Fruit fly (Drosophila melanogaster): ENCODE data around the gene Tpc1.

The Tpc1 gene

DNA sequence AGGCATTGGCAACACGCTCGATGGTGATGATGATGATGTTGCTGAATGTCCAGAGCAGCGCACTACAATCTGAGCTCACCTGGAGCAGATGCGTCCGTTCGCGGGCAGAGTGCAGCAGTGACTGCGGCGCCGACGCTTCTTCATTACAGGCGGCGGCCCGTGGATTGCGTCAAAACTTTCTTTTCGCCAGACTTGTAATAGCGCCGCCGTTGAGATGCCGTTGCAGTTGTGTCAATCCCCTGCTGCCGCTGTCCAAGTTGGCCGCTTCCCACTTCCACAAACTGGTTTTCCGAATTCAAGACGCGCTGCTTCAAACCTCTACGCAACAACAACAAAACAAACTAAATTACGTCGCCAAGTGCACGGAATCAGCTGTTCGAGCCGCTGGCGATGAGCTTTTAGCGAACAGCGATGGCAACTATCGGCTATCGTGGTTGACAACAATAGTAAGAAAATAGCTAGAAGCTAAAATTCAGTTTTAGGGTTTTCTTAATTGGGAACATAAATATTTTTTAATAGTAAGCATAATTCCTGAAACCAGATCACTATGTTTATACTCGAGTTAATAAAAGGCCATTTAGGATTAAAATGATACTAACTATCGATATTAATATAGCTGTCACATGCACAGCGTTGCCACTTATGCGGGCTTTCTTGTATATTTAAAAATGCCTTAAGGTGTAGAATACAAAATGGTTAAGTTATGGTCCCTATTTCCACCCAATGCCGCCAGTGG, at the start of gene Tpc1:
Gene Tpc1, minus strand, starts transcription at position 365 of the 736 bp plus-strand sequence.
- TF ChIP-seq bab1 (GFP tag; optimal IDR thresholded peaks at IDR 0.05): peak; percentile 71
- TF ChIP-seq Hr96 (GFP tag; optimal IDR thresholded peaks at IDR 0.05): peak; percentile 43
- peak; percentile 39 for TF ChIP-seq CG12768 (GFP tag; optimal IDR thresholded peaks at IDR 0.05)
- TF ChIP-seq CG14711 (tag; optimal IDR thresholded peaks at IDR 0.05): peak; percentile 8
- no peak for TF ChIP-seq cnc (optimal IDR thresholded peaks at IDR 0.05)
- peak; percentile 56 for TF ChIP-seq Mnt (GFP tag; optimal IDR thresholded peaks at IDR 0.05)
- TF ChIP-seq CG33017 (tag; optimal IDR thresholded peaks at IDR 0.05): no peak
- peak; percentile 64 for TF ChIP-seq toe (GFP tag; optimal IDR thresholded peaks at IDR 0.05)
- TF ChIP-seq cic (GFP tag; optimal IDR thresholded peaks at IDR 0.05): peak; percentile 18
- TF ChIP-seq CG11617 (GFP tag; optimal IDR thresholded peaks at IDR 0.05): no peak
- peak; percentile 9 for TF ChIP-seq ovo (GFP tag; optimal IDR thresholded peaks at IDR 0.05)
- TF ChIP-seq CG1620 (GFP tag; optimal IDR thresholded peaks at IDR 0.05): peak; percentile 70
- TF ChIP-seq CG5204 (GFP tag; optimal IDR thresholded peaks at IDR 0.05): no peak
- no peak for TF ChIP-seq pad (GFP tag; optimal IDR thresholded peaks at IDR 0.05)
- no peak for TF ChIP-seq CG7045 (GFP tag; optimal IDR thresholded peaks at IDR 0.05)
- TF ChIP-seq Clk (GFP tag; optimal IDR thresholded peaks at IDR 0.05): no peak
- peak; percentile 53 for TF ChIP-seq Crg-1 (GFP tag; optimal IDR thresholded peaks at IDR 0.05)
- TF ChIP-seq kay (GFP tag; ENCODE audit: borderline replicate concordance): no peak
- TF ChIP-seq tj (GFP tag; optimal IDR thresholded peaks at IDR 0.05): no peak

DNA sequence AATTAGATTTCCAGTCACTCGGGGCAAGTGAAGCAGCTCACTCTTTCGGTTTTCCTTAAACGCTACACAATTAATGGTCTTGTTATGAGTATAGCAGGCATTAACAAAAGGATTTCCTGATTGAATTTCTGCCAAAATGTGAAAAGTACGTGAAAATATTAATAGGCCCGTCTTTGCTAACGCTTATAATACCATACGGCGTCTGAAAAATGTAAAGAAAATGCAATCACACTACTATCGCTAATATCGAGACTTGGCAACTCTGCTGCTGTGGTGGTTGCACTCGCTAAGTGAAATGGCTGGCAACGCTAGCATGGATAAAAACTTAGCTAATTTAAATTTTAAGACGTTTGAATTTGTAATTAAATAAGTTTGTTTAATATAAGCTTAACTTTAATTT, 11.3 kb upstream of the Tpc1 start, which contains the start of gene CG6621:
Gene CG6621, minus strand, starts transcription at position 205 of the 400 bp plus-strand sequence.
- TF ChIP-seq pad (GFP tag; optimal IDR thresholded peaks at IDR 0.05): peak; percentile 2
- peak; percentile 4 for TF ChIP-seq Mnt (GFP tag; optimal IDR thresholded peaks at IDR 0.05)
- TF ChIP-seq CG14711 (tag; optimal IDR thresholded peaks at IDR 0.05): peak; percentile 93
- no peak for TF ChIP-seq CG1620 (GFP tag; optimal IDR thresholded peaks at IDR 0.05)
- no peak for TF ChIP-seq ovo (GFP tag; optimal IDR thresholded peaks at IDR 0.05)
- TF ChIP-seq CG12768 (GFP tag; optimal IDR thresholded peaks at IDR 0.05): no peak
- TF ChIP-seq bab1 (GFP tag; optimal IDR thresholded peaks at IDR 0.05): peak; percentile 7

DNA sequence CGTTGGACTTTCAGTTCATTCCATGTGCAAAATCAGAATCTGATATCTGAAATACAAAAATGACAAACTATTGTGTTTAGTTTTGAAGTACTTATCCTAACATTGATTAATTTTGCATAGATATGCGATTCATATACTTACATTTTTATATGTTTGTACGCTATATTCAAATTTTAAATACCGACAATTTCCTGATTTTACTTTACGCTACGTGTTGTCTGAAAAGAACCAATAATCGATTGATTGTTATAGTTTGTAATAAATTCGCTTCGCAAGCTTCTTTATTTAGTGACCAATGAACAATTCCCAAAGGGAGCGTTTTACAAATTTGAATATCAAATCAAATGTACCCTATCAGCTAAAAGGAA, 7.5 kb upstream of the Tpc1 start, which contains the start of gene Ak3:
Gene Ak3, minus strand, starts transcription at position 69 of the 368 bp plus-strand sequence.
- no peak for TF ChIP-seq Hr96 (GFP tag; optimal IDR thresholded peaks at IDR 0.05)
- no peak for TF ChIP-seq cic (GFP tag; optimal IDR thresholded peaks at IDR 0.05)
- TF ChIP-seq ovo (GFP tag; optimal IDR thresholded peaks at IDR 0.05): no peak
- TF ChIP-seq kay (GFP tag; ENCODE audit: borderline replicate concordance): no peak
- no peak for TF ChIP-seq Crg-1 (GFP tag; optimal IDR thresholded peaks at IDR 0.05)
- no peak for TF ChIP-seq CG1620 (GFP tag; optimal IDR thresholded peaks at IDR 0.05)
- TF ChIP-seq CG7101 (tag; optimal IDR thresholded peaks at IDR 0.05): no peak

DNA sequence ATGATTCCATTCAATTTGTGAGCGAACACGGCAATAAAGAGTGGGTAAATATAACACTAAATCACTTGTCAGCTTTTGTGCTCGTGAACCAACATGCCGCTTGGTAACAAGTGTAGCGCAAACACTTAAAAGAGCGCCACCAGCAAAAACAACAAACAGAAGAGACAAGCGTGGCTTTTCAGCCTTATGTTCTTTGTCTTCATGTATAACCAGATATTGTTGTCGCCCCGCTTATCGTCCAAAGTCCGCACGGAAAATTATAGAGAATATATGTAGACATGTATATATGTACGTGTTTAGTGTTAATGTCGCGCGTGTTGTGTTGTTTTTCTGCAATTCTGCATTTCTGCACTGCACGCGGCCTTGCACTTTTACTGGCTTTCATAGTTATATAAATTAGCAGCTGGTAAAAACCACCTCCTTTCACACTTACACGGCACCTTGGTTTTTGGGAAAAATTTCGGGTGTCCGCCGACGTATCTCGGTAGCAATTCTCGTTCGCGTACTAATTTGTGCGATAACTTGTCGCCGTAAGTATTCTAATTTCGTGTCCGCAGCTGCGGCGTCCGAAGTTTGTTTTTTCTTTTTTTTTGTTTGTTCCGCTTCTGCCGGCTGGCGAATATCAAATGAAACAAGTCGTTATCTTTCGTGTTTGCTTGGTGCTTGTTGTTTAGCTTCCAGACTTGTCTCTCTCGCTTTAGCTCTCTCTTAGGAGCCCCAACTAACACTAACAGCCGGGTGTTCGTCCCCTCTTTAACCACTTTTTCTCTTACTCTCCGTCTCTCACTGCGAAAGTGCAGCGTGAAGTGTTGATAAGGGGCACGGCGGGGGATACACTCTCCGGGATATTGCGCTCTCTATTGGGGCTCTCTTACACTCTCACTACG, 6.9 kb upstream of the Tpc1 start:
- TF ChIP-seq CG7045 (GFP tag; optimal IDR thresholded peaks at IDR 0.05) (peak; percentile 6), pad (GFP tag; optimal IDR thresholded peaks at IDR 0.05) (peak; percentile 53), tj (GFP tag; optimal IDR thresholded peaks at IDR 0.05) (peak; percentile 95), CG14711 (tag; optimal IDR thresholded peaks at IDR 0.05) (peak; percentile 30), cnc (optimal IDR thresholded peaks at IDR 0.05) (no peak), CG1620 (GFP tag; optimal IDR thresholded peaks at IDR 0.05) (no peak), bab1 (GFP tag; optimal IDR thresholded peaks at IDR 0.05) (peak; percentile 42), CG7101 (tag; optimal IDR thresholded peaks at IDR 0.05) (peak; percentile 12), CG12768 (GFP tag; optimal IDR thresholded peaks at IDR 0.05) (peak; percentile 73), CG11617 (GFP tag; optimal IDR thresholded peaks at IDR 0.05) (peak; percentile 38), Crg-1 (GFP tag; optimal IDR thresholded peaks at IDR 0.05) (no peak), Mnt (GFP tag; optimal IDR thresholded peaks at IDR 0.05) (peak; percentile 71), Hr96 (GFP tag; optimal IDR thresholded peaks at IDR 0.05) (no peak), ovo (GFP tag; optimal IDR thresholded peaks at IDR 0.05) (no peak), toe (GFP tag; optimal IDR thresholded peaks at IDR 0.05) (peak; percentile 25), kay (GFP tag; ENCODE audit: borderline replicate concordance) (no peak), cic (GFP tag; optimal IDR thresholded peaks at IDR 0.05) (peak; percentile 60), CG5204 (GFP tag; optimal IDR thresholded peaks at IDR 0.05) (no peak), CG33017 (tag; optimal IDR thresholded peaks at IDR 0.05) (peak; percentile 50), Clk (GFP tag; optimal IDR thresholded peaks at IDR 0.05) (peak; percentile 56)

DNA sequence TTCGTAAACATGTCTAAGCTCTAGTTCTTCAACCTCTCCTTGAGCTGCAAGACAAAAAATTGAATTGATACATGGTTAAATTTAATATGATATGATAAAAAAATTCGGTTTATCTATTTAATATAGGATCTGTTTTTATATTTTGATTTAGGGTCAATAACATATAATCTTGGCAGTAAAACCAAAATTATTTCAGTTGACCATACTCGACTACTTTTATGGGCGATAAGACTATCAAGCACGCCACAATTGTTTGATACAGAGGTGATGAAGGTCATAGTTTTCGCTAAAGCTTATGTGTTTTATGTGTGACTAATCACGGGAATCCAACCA, 6.3 kb upstream of the Tpc1 start:
- TF ChIP-seq cnc (optimal IDR thresholded peaks at IDR 0.05) (no peak), Mnt (GFP tag; optimal IDR thresholded peaks at IDR 0.05) (no peak), CG33017 (tag; optimal IDR thresholded peaks at IDR 0.05) (no peak), CG14711 (tag; optimal IDR thresholded peaks at IDR 0.05) (no peak), Clk (GFP tag; optimal IDR thresholded peaks at IDR 0.05) (no peak), bab1 (GFP tag; optimal IDR thresholded peaks at IDR 0.05) (no peak), CG12768 (GFP tag; optimal IDR thresholded peaks at IDR 0.05) (no peak), Hr96 (GFP tag; optimal IDR thresholded peaks at IDR 0.05) (no peak), toe (GFP tag; optimal IDR thresholded peaks at IDR 0.05) (no peak), Crg-1 (GFP tag; optimal IDR thresholded peaks at IDR 0.05) (no peak), CG5204 (GFP tag; optimal IDR thresholded peaks at IDR 0.05) (no peak), tj (GFP tag; optimal IDR thresholded peaks at IDR 0.05) (no peak)

Measured in whole organism, adult.